Worm (Caenorhabditis elegans) whole organism, L3 larva: ENCODE results near the gene C08E8.5.

Experiments
- R02D3.7 ChIP-seq: fragments of 150-350 bp; optimal IDR thresholded peaks from 2 replicates; lab custom pipeline; 2014; ENCODE audit warnings: missing biosample characterization, missing genetic modification characterization
- ZK546.5 ChIP-seq: sonication (generic microtip); optimal IDR thresholded peaks from 2 replicates; lab custom pipeline; 2017; ENCODE audit warnings: missing biosample characterization, missing genetic modification characterization
- aly-2 ChIP-seq: fragments of 150-350 bp; optimal IDR thresholded peaks from 2 replicates; lab custom pipeline; 2014; ENCODE audit warnings: missing biosample characterization, missing genetic modification characterization
- ama-1 ChIP-seq: fragments of 150-350 bp; optimal IDR thresholded peaks from 2 replicates; lab custom pipeline; 2018
- ceh-28 ChIP-seq: fragments of 150-350 bp; optimal IDR thresholded peaks from 2 replicates; lab custom pipeline; 2014; ENCODE audit warnings: missing biosample characterization, missing genetic modification reagents, missing genetic modification characterization
- ceh-82 ChIP-seq: fragments of 150-350 bp; optimal IDR thresholded peaks from 2 replicates; lab custom pipeline; 2014; ENCODE audit warnings: missing biosample characterization, missing genetic modification characterization
- daf-12 ChIP-seq: fragments of 150-350 bp; optimal IDR thresholded peaks from 2 replicates; lab custom pipeline; 2014; ENCODE audit warnings: missing biosample characterization, missing genetic modification reagents, missing genetic modification characterization
- egl-27 ChIP-seq: sonication (generic microtip); optimal IDR thresholded peaks from 4 replicates; lab custom pipeline; 2017; ENCODE audit warnings: missing biosample characterization, missing genetic modification reagents, missing genetic modification characterization
- egl-5 ChIP-seq: fragments of 150-350 bp; optimal IDR thresholded peaks from 2 replicates; lab custom pipeline; 2017; ENCODE audit warnings: missing biosample characterization, missing genetic modification reagents, missing genetic modification characterization, inconsistent platforms
- elt-2 ChIP-seq: sonication (generic microtip); optimal IDR thresholded peaks from 2 replicates; lab custom pipeline; 2016; ENCODE audit warnings: missing genetic modification reagents, mild to moderate bottlenecking, missing genetic modification characterization, missing compliant biosample characterization
- eor-1 ChIP-seq, 2 experiments: fragments of 150-350 bp; optimal IDR thresholded peaks; 2 replicates each; lab custom pipeline; 2014 to 2018; ENCODE audit warnings: missing biosample characterization in 2 of 2, missing genetic modification characterization in 2 of 2
- fkh-10 ChIP-seq: sonication (generic microtip); optimal IDR thresholded peaks from 2 replicates; lab custom pipeline; 2017; ENCODE audit warnings: missing biosample characterization, missing genetic modification reagents, missing genetic modification characterization
- hmg-11 ChIP-seq: sonication (generic microtip); optimal IDR thresholded peaks from 2 replicates; lab custom pipeline; 2016; ENCODE audit warnings: missing genetic modification characterization, missing compliant biosample characterization
- jun-1 ChIP-seq: fragments of 150-350 bp; optimal IDR thresholded peaks from 2 replicates; lab custom pipeline; 2014; ENCODE audit warnings: missing biosample characterization, missing genetic modification reagents, missing genetic modification characterization
- lin-15B ChIP-seq: fragments of 150-350 bp; optimal IDR thresholded peaks from 2 replicates; lab custom pipeline; 2014; ENCODE audit warnings: missing biosample characterization, missing genetic modification characterization
- lin-39 ChIP-seq: fragments of 150-350 bp; optimal IDR thresholded peaks from 2 replicates; lab custom pipeline; 2018; ENCODE audit warnings: missing biosample characterization, missing genetic modification reagents, missing genetic modification characterization
- mdl-1 ChIP-seq: fragments of 150-350 bp; optimal IDR thresholded peaks from 2 replicates; lab custom pipeline; 2014; ENCODE audit warnings: missing biosample characterization, missing genetic modification characterization
- mml-1 ChIP-seq: fragments of 150-350 bp; sonication (generic microtip); optimal IDR thresholded peaks from 3 replicates; lab custom pipeline; 2014; ENCODE audit warnings: missing biosample characterization, missing genetic modification characterization
- nfya-1 ChIP-seq: sonication (generic microtip); optimal IDR thresholded peaks from 2 replicates; lab custom pipeline; 2017; ENCODE audit warnings: missing genetic modification characterization, mild to moderate bottlenecking, missing compliant biosample characterization, antibody characterized with exemption, moderate library complexity; ENCODE audit not compliant: insufficient read depth
- nhr-12 ChIP-seq: fragments of 150-350 bp; optimal IDR thresholded peaks from 2 replicates; lab custom pipeline; 2014; ENCODE audit warnings: missing biosample characterization, missing genetic modification characterization
- nhr-23 ChIP-seq: fragments of 150-350 bp; optimal IDR thresholded peaks from 2 replicates; lab custom pipeline; 2014; ENCODE audit warnings: missing biosample characterization, missing genetic modification reagents, missing genetic modification characterization
- nhr-237 ChIP-seq: fragments of 150-350 bp; optimal IDR thresholded peaks from 2 replicates; lab custom pipeline; 2014; ENCODE audit warnings: missing biosample characterization, missing genetic modification characterization
- nhr-25 ChIP-seq: sonication (generic microtip); optimal IDR thresholded peaks from 2 replicates; lab custom pipeline; 2017; ENCODE audit warnings: missing biosample characterization, missing genetic modification characterization
- nhr-28 ChIP-seq: fragments of 150-350 bp; optimal IDR thresholded peaks from 2 replicates; lab custom pipeline; 2014; ENCODE audit warnings: missing biosample characterization, missing genetic modification characterization
- nhr-67 ChIP-seq: fragments of 150-350 bp; optimal IDR thresholded peaks from 2 replicates; lab custom pipeline; 2014; ENCODE audit warnings: missing biosample characterization, missing genetic modification characterization
- nhr-76 ChIP-seq: fragments of 150-350 bp; sonication (generic microtip); optimal IDR thresholded peaks from 5 replicates; lab custom pipeline; 2014; ENCODE audit warnings: missing biosample characterization, missing genetic modification characterization
- nhr-77 ChIP-seq: fragments of 150-350 bp; optimal IDR thresholded peaks from 2 replicates; lab custom pipeline; 2014; ENCODE audit warnings: missing biosample characterization, missing genetic modification characterization
- sea-2 ChIP-seq: fragments of 150-350 bp; sonication (generic microtip); optimal IDR thresholded peaks from 4 replicates; lab custom pipeline; 2014; ENCODE audit warnings: missing biosample characterization, missing genetic modification reagents, missing genetic modification characterization
- skn-1 ChIP-seq: fragments of 150-350 bp; optimal IDR thresholded peaks from 2 replicates; lab custom pipeline; 2014; ENCODE audit warnings: missing biosample characterization, missing genetic modification characterization
- unc-39 ChIP-seq: sonication (generic microtip); optimal IDR thresholded peaks from 4 replicates; lab custom pipeline; 2017; ENCODE audit warnings: missing biosample characterization, missing genetic modification characterization
- unc-62 ChIP-seq: fragments of 150-350 bp; sonication (generic microtip); optimal IDR thresholded peaks from 4 replicates; lab custom pipeline; 2014; ENCODE audit warnings: missing biosample characterization, missing genetic modification reagents, missing genetic modification characterization
- ztf-11 ChIP-seq: fragments of 150-350 bp; optimal IDR thresholded peaks from 2 replicates; lab custom pipeline; 2014; ENCODE audit warnings: missing biosample characterization, missing genetic modification characterization
- ztf-4 ChIP-seq: fragments of 150-350 bp; optimal IDR thresholded peaks from 2 replicates; lab custom pipeline; 2014; ENCODE audit warnings: missing biosample characterization, missing genetic modification characterization

C08E8.5 gene

DNA sequence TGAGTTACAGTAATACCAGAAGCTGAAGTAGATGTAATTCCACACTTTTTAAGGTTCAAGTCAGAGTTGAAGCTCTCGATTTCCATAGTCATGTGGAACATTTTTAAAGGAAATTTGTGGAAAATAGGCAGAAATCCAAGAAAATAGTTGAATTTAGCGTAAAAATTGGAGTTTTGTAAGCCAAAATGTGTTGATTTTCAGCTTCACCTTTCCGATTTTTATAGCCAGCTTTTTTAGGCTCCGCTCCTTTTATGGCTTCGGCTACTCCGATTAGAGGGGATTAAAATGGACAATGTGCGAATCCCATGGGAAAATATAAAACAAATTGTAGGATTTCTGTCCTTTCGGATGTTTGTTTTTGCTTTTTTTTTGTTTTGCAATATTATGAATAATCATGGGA is 8.5 kb upstream of the C08E8.5 start, which contains the start of gene C08E8.6:
C08E8.6 (minus strand) TSS at position 101 of the 400 bp plus-strand sequence.
- TF ChIP-seq lin-15B (tag; lab: Kevin White, UChicago) (no peak), ztf-11 (tag; lab: Kevin White, UChicago) (no peak), ceh-82 (tag; lab: Kevin White, UChicago) (no peak)

DNA sequence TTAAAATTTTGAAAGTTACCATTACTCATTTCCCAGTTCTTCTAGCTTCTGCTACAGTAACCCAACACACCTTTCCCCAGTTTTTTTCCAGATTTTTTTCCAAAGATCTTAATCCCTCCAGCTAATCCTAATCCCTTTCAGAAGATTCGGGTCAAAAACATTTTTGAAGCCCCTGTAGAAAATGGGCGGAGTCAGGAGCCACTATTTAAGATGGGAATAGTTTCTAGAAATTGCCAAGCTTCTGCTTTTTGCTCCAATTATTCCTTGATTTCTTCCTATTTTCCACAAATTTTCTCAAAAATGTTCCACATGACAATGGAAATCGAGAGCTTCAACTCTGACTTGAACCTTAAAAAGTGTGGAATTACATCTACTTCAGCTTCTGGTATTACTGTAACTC is 4.8 kb upstream of the C08E8.5 start, which contains the start of gene C08E8.9:
C08E8.9 (plus strand) TSS at position 301 of the 400 bp plus-strand sequence.
- TF ChIP-seq nfya-1 (tag; lab: Kevin White, UChicago) (no peak), lin-15B (tag; lab: Kevin White, UChicago) (no peak)

DNA sequence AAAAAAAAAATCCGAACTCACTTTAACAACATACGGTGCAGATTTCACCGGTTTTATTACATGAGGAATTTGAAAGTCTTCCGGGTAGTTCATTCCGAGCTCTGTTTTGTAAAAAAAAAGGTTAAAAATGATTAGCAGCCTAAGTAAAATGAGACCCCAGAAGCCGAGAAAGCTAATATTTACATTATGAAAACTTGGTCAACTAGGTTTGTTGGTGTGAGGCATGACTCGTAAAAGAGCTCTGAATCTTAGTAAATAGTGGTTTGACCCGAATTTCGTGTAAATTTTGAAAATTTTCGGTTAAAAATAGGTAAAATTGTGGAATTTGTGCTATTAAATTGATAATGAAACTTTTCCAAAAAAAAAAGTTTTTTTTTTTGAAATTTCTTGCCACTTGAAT is 2.6 kb upstream of the C08E8.5 start, which contains the start of gene C08E8.1:
C08E8.1 (minus strand) TSS at position 101 of the 400 bp plus-strand sequence.
- no peak for TF ChIP-seq nhr-23 (tag; lab: Kevin White, UChicago)
- TF ChIP-seq hmg-11 (tag; lab: Kevin White, UChicago) = no peak
- no peak for TF ChIP-seq skn-1 (tag; lab: Kevin White, UChicago)
- TF ChIP-seq nhr-28 (tag; lab: Kevin White, UChicago) = no peak
- no peak for TF ChIP-seq elt-2 (tag; lab: Kevin White, UChicago)
- TF ChIP-seq unc-39 = no peak
- TF ChIP-seq nhr-76 (tag; lab: Kevin White, UChicago) = no peak
- no peak for TF ChIP-seq ztf-11 (tag; lab: Kevin White, UChicago)
- no peak for TF ChIP-seq fkh-10
- TF ChIP-seq nhr-12 (tag; lab: Kevin White, UChicago) = no peak
- no peak for TF ChIP-seq R02D3.7 (tag; lab: Kevin White, UChicago)
- no peak for TF ChIP-seq nhr-237
- TF ChIP-seq mml-1 = no peak

DNA sequence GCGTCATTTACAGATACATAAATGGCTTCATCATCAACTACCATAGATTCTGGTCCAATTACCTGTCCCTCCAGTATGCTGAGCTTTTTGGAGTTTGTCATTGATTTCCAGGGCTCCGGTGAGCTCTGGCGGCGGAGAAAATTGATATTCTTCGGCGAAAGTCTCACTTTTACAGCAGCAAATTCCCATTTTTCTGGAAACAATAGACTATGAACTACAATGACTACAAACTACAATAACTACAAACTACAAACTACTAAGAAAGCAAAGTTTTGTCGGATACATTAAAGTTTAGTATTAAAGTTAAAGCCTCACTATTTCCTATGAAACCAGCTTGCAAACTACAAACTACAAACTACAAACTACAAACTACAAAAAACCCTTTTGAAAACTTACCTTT is 4.0 kb downstream of the C08E8.5 start, which contains the start of gene C08E8.2:
C08E8.2 (minus strand) TSS at position 101 of the 400 bp plus-strand sequence.
- TF ChIP-seq nhr-76 (tag; lab: Kevin White, UChicago) (no peak), egl-5 (tag; lab: Kevin White, UChicago) (no peak)
- TF ChIP-seq, all 47 proteins: peak for 0

DNA sequence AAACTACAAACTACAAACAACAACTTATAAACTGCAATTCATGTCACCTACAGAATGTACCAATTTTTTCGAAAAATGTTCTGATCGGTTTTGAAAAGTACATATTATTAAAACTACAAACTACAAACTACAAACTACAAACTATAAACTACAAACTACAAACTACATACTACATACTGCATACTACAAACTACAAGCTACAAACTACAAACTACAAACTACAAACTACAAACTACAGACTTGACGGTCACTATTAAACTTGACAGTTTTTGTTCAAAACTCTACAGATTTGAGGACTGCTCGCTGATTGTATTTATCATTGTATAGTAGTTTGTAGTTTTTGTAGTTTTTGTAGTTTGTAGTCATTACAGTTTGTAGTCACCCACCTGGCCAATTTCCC is 5.5 kb downstream of the C08E8.5 start:
- TF ChIP-seq aly-2 (tag; lab: Kevin White, UChicago) (no peak), mml-1 (no peak), sea-2 (GFP tag; lab: Kevin White, UChicago) (no peak), unc-62 (GFP tag; lab: Kevin White, UChicago) (no peak), eor-1 (tag; optimal IDR thresholded peaks at IDR 0.05; lab: Kevin White, UChicago) (no peak), ZK546.5 (tag; lab: Kevin White, UChicago) (no peak), nhr-237 (no peak), ztf-4 (tag; lab: Kevin White, UChicago) (no peak), ceh-82 (tag; lab: Kevin White, UChicago) (no peak), nfya-1 (tag; lab: Kevin White, UChicago) (no peak), jun-1 (no peak), nhr-77 (tag; lab: Kevin White, UChicago) (no peak)

DNA sequence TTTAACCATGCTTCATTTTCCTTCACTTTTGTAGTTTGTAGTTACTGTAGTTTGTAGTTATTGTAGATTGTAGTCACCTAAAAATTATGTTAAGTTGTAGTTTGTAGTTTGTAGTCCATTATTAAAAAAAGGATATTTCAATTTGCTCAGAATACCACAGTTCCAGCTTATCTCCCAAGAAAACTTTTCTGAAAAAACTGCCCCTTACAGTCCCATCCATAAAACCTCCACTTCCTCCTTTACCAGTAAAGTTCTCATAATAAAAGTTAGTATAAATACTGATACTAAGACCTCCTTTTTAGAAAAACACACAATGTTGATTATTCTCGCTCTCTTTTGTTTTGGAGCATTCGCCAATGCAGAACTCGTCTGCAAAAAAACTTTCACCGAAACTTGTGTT is 9.1 kb downstream of the C08E8.5 start, which contains the start of gene C08E8.11:
C08E8.11 (plus strand) TSS at position 301 of the 400 bp plus-strand sequence.
- no peak for TF ChIP-seq ceh-82 (tag; lab: Kevin White, UChicago)
- no peak for TF ChIP-seq nhr-76 (tag; lab: Kevin White, UChicago)
- TF ChIP-seq nhr-25 = no peak
- TF ChIP-seq ztf-4 (tag; lab: Kevin White, UChicago) = no peak
- no peak for TF ChIP-seq daf-12 (tag; lab: Kevin White, UChicago)
- TF ChIP-seq jun-1 = no peak
- TF ChIP-seq nhr-67 (tag; lab: Kevin White, UChicago) = no peak
- TF ChIP-seq lin-39 (tag; lab: Kevin White, UChicago) = no peak
- TF ChIP-seq nhr-237 = no peak
- no peak for TF ChIP-seq mml-1
- TF ChIP-seq nfya-1 (tag; lab: Kevin White, UChicago) = no peak
- TF ChIP-seq eor-1 (tag; optimal IDR thresholded peaks at IDR 0.05; lab: Kevin White, UChicago) = no peak
- no peak for TF ChIP-seq egl-27 (tag; lab: Kevin White, UChicago)
- no peak for TF ChIP-seq ama-1 (lab: Kevin White, UChicago)
- TF ChIP-seq ceh-28 (tag; lab: Kevin White, UChicago) = no peak
- TF ChIP-seq nhr-77 (tag; lab: Kevin White, UChicago) = no peak
- no peak for TF ChIP-seq nhr-12 (tag; lab: Kevin White, UChicago)
- TF ChIP-seq mdl-1 (tag; lab: Kevin White, UChicago) = no peak
- TF ChIP-seq unc-62 (GFP tag; lab: Kevin White, UChicago) = no peak
